Worm (Caenorhabditis elegans) whole organism, young adult: Measurements from ENCODE around the gene hid-1.

Experiments used
- B0019.2 ChIP-seq: fragments of 200-800 bp; sonication (Bioruptor generic); conservative IDR thresholded peaks from 2 replicates; pipeline ENCODE4 v1.3.6; 2022; ENCODE audit warnings: missing genetic modification reagents, missing genetic modification characterization, missing compliant biosample characterization
- B0035.1 ChIP-seq: sonication (generic microtip); optimal IDR thresholded peaks from 2 replicates; lab custom pipeline; 2016; ENCODE audit warnings: missing genetic modification characterization, mild to moderate bottlenecking, missing compliant biosample characterization, missing genotype, missing genetic modification reagents
- B0261.1 ChIP-seq: sonication (generic microtip); optimal IDR thresholded peaks from 2 replicates; lab custom pipeline; 2016; ENCODE audit warnings: mild to moderate bottlenecking, missing genetic modification characterization, moderate library complexity, missing compliant biosample characterization
- C06A6.2 ChIP-seq: fragments of 200-800 bp; sonication (Bioruptor generic); conservative IDR thresholded peaks from 2 replicates; pipeline ENCODE4 v1.3.6; 2022; ENCODE audit warnings: missing genetic modification characterization, missing compliant biosample characterization
- C17E4.6 ChIP-seq: fragments of 200-800 bp; sonication (Bioruptor generic); IDR thresholded peaks from 2 replicates; pipeline ENCODE4 v1.3.6; 2022; ENCODE audit warnings: missing genetic modification reagents, missing genetic modification characterization, missing compliant biosample characterization
- F22D6.2 ChIP-seq: sonication (generic microtip); optimal IDR thresholded peaks from 2 replicates; lab custom pipeline; 2016; ENCODE audit warnings: mild to moderate bottlenecking, missing genetic modification characterization, missing compliant biosample characterization
- F23B12.7 ChIP-seq: sonication (generic microtip); optimal IDR thresholded peaks from 2 replicates; lab custom pipeline; 2017; ENCODE audit warnings: missing genetic modification characterization, mild to moderate bottlenecking, missing compliant biosample characterization, antibody characterized with exemption, moderate library complexity; ENCODE audit not compliant: insufficient read depth
- F37B4.10 ChIP-seq: fragments of 200-800 bp; sonication (Bioruptor generic); IDR thresholded peaks from 2 replicates; pipeline ENCODE4 v1.3.6; 2022; ENCODE audit warnings: missing genetic modification characterization, missing compliant biosample characterization
- F55B11.4 ChIP-seq: sonication (generic microtip); optimal IDR thresholded peaks from 2 replicates; lab custom pipeline; 2016; ENCODE audit warnings: missing compliant biosample characterization, missing genetic modification characterization, borderline replicate concordance; ENCODE audit not compliant: insufficient read depth
- F57A8.1 ChIP-seq: fragments of 200-800 bp; sonication (Bioruptor generic); optimal IDR thresholded peaks from 2 replicates; lab custom pipeline; 2018; ENCODE audit warnings: mild to moderate bottlenecking, missing genetic modification characterization, moderate library complexity, missing compliant biosample characterization
- Y53F4B.3 ChIP-seq: fragments of 200-800 bp; sonication (Bioruptor generic); IDR thresholded peaks from 2 replicates; pipeline ENCODE4 v1.3.6; 2022; ENCODE audit warnings: missing genetic modification reagents, missing genetic modification characterization, missing compliant biosample characterization
- Y53G8AR.9 ChIP-seq: fragments of 200-800 bp; sonication (Bioruptor generic); conservative IDR thresholded peaks from 2 replicates; pipeline ENCODE4 v1.3.6; 2022; ENCODE audit warnings: missing genetic modification reagents, missing genetic modification characterization, missing compliant biosample characterization
- ama-1 ChIP-seq, 3 experiments: fragments of 150-350 bp in 1 of 3; sonication (generic microtip) in 2 of 3; optimal IDR thresholded peaks; 2 replicates each; lab custom pipeline; 2014 to 2018; ENCODE audit warnings: missing biosample characterization in 2 of 3, missing genetic modification characterization in 2 of 3, missing genetic modification reagents in 2 of 3
- aptf-2 ChIP-seq: fragments of 200-800 bp; sonication (Bioruptor generic); conservative IDR thresholded peaks from 2 replicates; pipeline ENCODE4 v1.3.6; 2022; ENCODE audit warnings: missing genetic modification reagents, missing genetic modification characterization, missing compliant biosample characterization
- atf-7 ChIP-seq: sonication (generic microtip); optimal IDR thresholded peaks from 2 replicates; lab custom pipeline; 2017; ENCODE audit warnings: mild to moderate bottlenecking, missing genetic modification characterization, missing compliant biosample characterization
- athp-1 ChIP-seq: sonication (generic microtip); optimal IDR thresholded peaks from 2 replicates; lab custom pipeline; 2017; ENCODE audit warnings: mild to moderate bottlenecking, missing genetic modification characterization, missing compliant biosample characterization
- bed-1 ChIP-seq: fragments of 200-800 bp; sonication (Bioruptor generic); IDR thresholded peaks from 2 replicates; pipeline ENCODE4 v1.3.6; 2022; ENCODE audit warnings: missing genetic modification reagents, missing genetic modification characterization, missing compliant biosample characterization
- cebp-1 ChIP-seq, 2 experiments: fragments of 200-800 bp in 1 of 2; sonication (Bioruptor generic) in 1 of 2; sonication (generic microtip) in 1 of 2; IDR thresholded peaks in 1 of 2; optimal IDR thresholded peaks in 1 of 2; 2 replicates each; pipeline versions ENCODE4 v1.3.6 to Lab custom; 2017 to 2022; ENCODE audit warnings: missing compliant biosample characterization in 2 of 2, missing genetic modification characterization in 2 of 2, mild to moderate bottlenecking in 1 of 2, missing genetic modification reagents in 1 of 2, moderate library complexity in 1 of 2
- ceh-40 ChIP-seq: fragments of 200-800 bp; sonication (Bioruptor generic); IDR thresholded peaks from 2 replicates; pipeline ENCODE4 v1.3.6; 2022; ENCODE audit warnings: missing genetic modification characterization, missing compliant biosample characterization
- ceh-79 ChIP-seq: sonication (generic microtip); optimal IDR thresholded peaks from 2 replicates; lab custom pipeline; 2017; ENCODE audit warnings: mild to moderate bottlenecking, missing genetic modification characterization, missing compliant biosample characterization
- ceh-91 ChIP-seq: fragments of 200-800 bp; sonication (Bioruptor generic); IDR thresholded peaks from 2 replicates; pipeline ENCODE4 v1.3.6; 2022; ENCODE audit warnings: missing genetic modification reagents, missing genetic modification characterization, missing compliant biosample characterization
- die-1 ChIP-seq: sonication (generic microtip); optimal IDR thresholded peaks from 2 replicates; lab custom pipeline; 2016; ENCODE audit warnings: missing genotype, mild to moderate bottlenecking, missing genetic modification characterization, missing compliant biosample characterization
- dpl-1 ChIP-seq: fragments of 150-350 bp; optimal IDR thresholded peaks from 2 replicates; lab custom pipeline; 2014; ENCODE audit warnings: missing biosample characterization, missing genetic modification reagents, missing genetic modification characterization
- egl-44 ChIP-seq: fragments of 200-800 bp; sonication (Bioruptor generic); IDR thresholded peaks from 2 replicates; pipeline ENCODE4 v1.3.6; 2022; ENCODE audit warnings: missing genetic modification reagents, missing genetic modification characterization, missing compliant biosample characterization
- ekl-4 ChIP-seq: fragments of 200-800 bp; sonication (Bioruptor generic); IDR thresholded peaks from 2 replicates; pipeline ENCODE4 v1.3.6; 2022; ENCODE audit warnings: missing genetic modification reagents, missing genetic modification characterization, missing compliant biosample characterization
- ets-4 ChIP-seq: fragments of 200-800 bp; sonication (Bioruptor generic); optimal IDR thresholded peaks from 2 replicates; lab custom pipeline; 2018; ENCODE audit warnings: mild to moderate bottlenecking, missing genetic modification characterization, missing compliant biosample characterization
- gei-17 ChIP-seq: fragments of 200-800 bp; sonication (Bioruptor generic); optimal IDR thresholded peaks from 2 replicates; lab custom pipeline; 2018; ENCODE audit warnings: mild to moderate bottlenecking, missing genetic modification characterization, missing compliant biosample characterization
- him-1 ChIP-seq: sonication (generic microtip); optimal IDR thresholded peaks from 2 replicates; lab custom pipeline; 2016; ENCODE audit warnings: missing genotype, missing genetic modification reagents, missing genetic modification characterization, missing compliant biosample characterization
- hlh-26 ChIP-seq: fragments of 200-800 bp; sonication (Bioruptor generic); conservative IDR thresholded peaks from 2 replicates; pipeline ENCODE4 v1.3.6; 2022; ENCODE audit warnings: missing genetic modification reagents, missing genetic modification characterization, missing compliant biosample characterization
- let-526 ChIP-seq: fragments of 200-800 bp; sonication (Bioruptor generic); IDR thresholded peaks from 2 replicates; pipeline ENCODE4 v1.3.6; 2022; ENCODE audit warnings: missing genetic modification reagents, missing genetic modification characterization, missing compliant biosample characterization
- lin-26 ChIP-seq: fragments of 200-800 bp; sonication (Bioruptor generic); IDR thresholded peaks from 2 replicates; pipeline ENCODE4 v1.3.6; 2022; ENCODE audit warnings: missing genetic modification reagents, missing genetic modification characterization, missing compliant biosample characterization
- lin-40 ChIP-seq: sonication (generic microtip); optimal IDR thresholded peaks from 2 replicates; lab custom pipeline; 2016; ENCODE audit warnings: missing genetic modification characterization, mild to moderate bottlenecking, missing compliant biosample characterization, missing genotype, missing genetic modification reagents
- lsl-1 ChIP-seq: fragments of 200-800 bp; sonication (Bioruptor generic); optimal IDR thresholded peaks from 2 replicates; lab custom pipeline; 2018; ENCODE audit warnings: mild to moderate bottlenecking, missing genetic modification characterization, moderate library complexity, missing compliant biosample characterization
- madf-10 ChIP-seq: sonication (generic microtip); optimal IDR thresholded peaks from 2 replicates; lab custom pipeline; 2016; ENCODE audit warnings: mild to moderate bottlenecking, missing genetic modification characterization, missing compliant biosample characterization
- mel-28 ChIP-seq: sonication (generic microtip); optimal IDR thresholded peaks from 2 replicates; lab custom pipeline; 2016; ENCODE audit warnings: borderline replicate concordance, mild to moderate bottlenecking, missing genetic modification characterization, missing compliant biosample characterization
- mxl-1 ChIP-seq: sonication (generic microtip); optimal IDR thresholded peaks from 2 replicates; lab custom pipeline; 2016; ENCODE audit warnings: missing genetic modification characterization, missing compliant biosample characterization
- nfya-2 ChIP-seq: fragments of 200-800 bp; sonication (Bioruptor generic); IDR thresholded peaks from 2 replicates; pipeline ENCODE4 v1.3.6; 2022; ENCODE audit warnings: missing genetic modification reagents, missing genetic modification characterization, missing compliant biosample characterization
- nhr-90 ChIP-seq: sonication (generic microtip); optimal IDR thresholded peaks from 2 replicates; lab custom pipeline; 2016; ENCODE audit warnings: missing genotype, mild to moderate bottlenecking, missing genetic modification characterization, missing compliant biosample characterization
- rpc-1 ChIP-seq, 2 experiments: fragments of 150-350 bp in 1 of 2; sonication (generic microtip) in 1 of 2; optimal IDR thresholded peaks; 2 replicates each; lab custom pipeline; 2014 to 2018; ENCODE audit warnings: missing biosample characterization in 1 of 2, missing genetic modification characterization in 1 of 2, missing genetic modification reagents in 1 of 2, missing genotype in 1 of 2
- snpc-4 ChIP-seq, 5 experiments: fragments of 150-350 bp in 1 of 5; sonication (generic microtip) in 4 of 5; optimal IDR thresholded peaks; 2 replicates each; lab custom pipeline; 2014 to 2018; ENCODE audit warnings: missing genetic modification characterization in 5 of 5, missing biosample characterization in 3 of 5, antibody characterized with exemption in 2 of 5, mild to moderate bottlenecking in 2 of 5, missing compliant biosample characterization in 2 of 5, missing genotype in 2 of 5, moderate library complexity in 2 of 5, missing genetic modification reagents in 1 of 5
- somi-1 ChIP-seq: fragments of 200-800 bp; sonication (Bioruptor generic); optimal IDR thresholded peaks from 2 replicates; lab custom pipeline; 2018; ENCODE audit warnings: mild to moderate bottlenecking, missing genetic modification characterization, missing compliant biosample characterization
- sptf-2 ChIP-seq: fragments of 200-800 bp; sonication (Bioruptor generic); optimal IDR thresholded peaks from 2 replicates; lab custom pipeline; 2018; ENCODE audit warnings: mild to moderate bottlenecking, missing genetic modification characterization, missing compliant biosample characterization
- tbp1 ChIP-seq: fragments of 200-800 bp; sonication (Bioruptor generic); optimal IDR thresholded peaks from 2 replicates; lab custom pipeline; 2018; ENCODE audit warnings: mild to moderate bottlenecking, missing genetic modification characterization, missing compliant biosample characterization
- ztf-22 ChIP-seq: fragments of 200-800 bp; sonication (Bioruptor generic); optimal IDR thresholded peaks from 2 replicates; lab custom pipeline; 2018; ENCODE audit warnings: mild to moderate bottlenecking, missing genetic modification characterization, moderate library complexity, missing compliant biosample characterization
- ztf-28 ChIP-seq: fragments of 200-800 bp; sonication (Bioruptor generic); IDR thresholded peaks from 2 replicates; pipeline ENCODE4 v1.3.6; 2022; ENCODE audit warnings: missing genetic modification reagents, missing genetic modification characterization, missing compliant biosample characterization
- ztf-6 ChIP-seq: fragments of 200-800 bp; sonication (Bioruptor generic); IDR thresholded peaks from 2 replicates; pipeline ENCODE4 v1.3.6; 2022; ENCODE audit warnings: missing genetic modification reagents, missing genetic modification characterization, missing compliant biosample characterization

The hid-1 gene

ce11 chrX:2531276-2531675 lies 42.4 kb downstream of the hid-1 start (continued):
- TF ChIP-seq cebp-1 (GFP tag; IDR thresholded peaks at IDR 0.05; lab: Robert Waterston, UW) = peak; percentile 30; the same call in 1 of the 2 replicates
- TF ChIP-seq cebp-1 (tag; optimal IDR thresholded peaks at IDR 0.05; lab: Kevin White, UChicago) = peak; percentile 57
- no peak for TF ChIP-seq dpl-1 (GFP tag; lab: Kevin White, UChicago)
- no peak for TF ChIP-seq let-526 (GFP tag; lab: Robert Waterston, UW)
- TF ChIP-seq him-1 (tag; lab: Kevin White, UChicago) = peak; percentile 57
- TF ChIP-seq ceh-91 = no peak
- TF ChIP-seq lin-26 (GFP tag; lab: Robert Waterston, UW) = peak; percentile 82
- TF ChIP-seq B0019.2 = no peak
- TF ChIP-seq ekl-4 (GFP tag; lab: Robert Waterston, UW) = peak; percentile 61; the same call in 1 of the 2 replicates
- no peak for TF ChIP-seq bed-1
- TF ChIP-seq lin-40 (tag; lab: Kevin White, UChicago) = peak; percentile 53
- no peak for TF ChIP-seq ets-4 (GFP tag; lab: Kevin White, UChicago)
- TF ChIP-seq ceh-40 (GFP tag; lab: Robert Waterston, UW) = no peak
- no peak for TF ChIP-seq ama-1 (optimal IDR thresholded peaks at IDR 0.05; lab: Kevin White, UChicago)
- TF ChIP-seq ama-1 (GFP tag; optimal IDR thresholded peaks at IDR 0.05; lab: Kevin White, UChicago) = peak; percentile 16 to 32
- no peak for TF ChIP-seq Y53G8AR.9 (GFP tag; lab: Robert Waterston, UW)
- 0 out of 2 replicates have a peak, but pooled peaks have one; percentile 67 for TF ChIP-seq nfya-2 (GFP tag; lab: Robert Waterston, UW)
- TF ChIP-seq B0035.1 = peak; percentile 16
- TF ChIP-seq atf-7 (tag; lab: Kevin White, UChicago) = peak; percentile 56
- TF ChIP-seq mxl-1 (tag; lab: Kevin White, UChicago) = no peak
- no peak for TF ChIP-seq gei-17 (GFP tag; lab: Kevin White, UChicago)
- no peak for TF ChIP-seq hlh-26
- no peak for TF ChIP-seq C17E4.6 (GFP tag; lab: Robert Waterston, UW)
- no peak for TF ChIP-seq sptf-2 (GFP tag; lab: Kevin White, UChicago)
- no peak for TF ChIP-seq Y53F4B.3 (GFP tag; lab: Robert Waterston, UW)
- no peak for TF ChIP-seq lsl-1 (GFP tag; lab: Kevin White, UChicago)
- no peak for TF ChIP-seq ztf-6
- no peak for TF ChIP-seq C06A6.2 (GFP tag; lab: Robert Waterston, UW)
- peak; percentile 85 for TF ChIP-seq tbp1 (GFP tag; lab: Kevin White, UChicago)
- TF ChIP-seq ceh-79 (tag; lab: Kevin White, UChicago) = peak; percentile 15
- peak; percentile 40 for TF ChIP-seq athp-1 (tag; lab: Kevin White, UChicago)
- peak; percentile 75 for TF ChIP-seq B0261.1 (tag; lab: Kevin White, UChicago)
- TF ChIP-seq rpc-1 (optimal IDR thresholded peaks at IDR 0.05; lab: Kevin White, UChicago) = peak; percentile 90
- TF ChIP-seq rpc-1 (tag; optimal IDR thresholded peaks at IDR 0.05; lab: Kevin White, UChicago) = peak; percentile 83
- TF ChIP-seq ztf-28 (GFP tag; lab: Robert Waterston, UW) = 0 out of 2 replicates have a peak, but pooled peaks have one; percentile 42
- TF ChIP-seq snpc-4 (GFP tag; optimal IDR thresholded peaks at IDR 0.05; lab: Kevin White, UChicago) = peak; percentile 48
- TF ChIP-seq snpc-4 (tag; optimal IDR thresholded peaks at IDR 0.05; lab: Kevin White, UChicago) = peak; percentile 2 to 75 (median 66)
- peak; percentile 66 for TF ChIP-seq nhr-90 (tag; lab: Kevin White, UChicago)
- TF ChIP-seq F55B11.4 (tag; lab: Kevin White, UChicago) = no peak
- TF ChIP-seq F57A8.1 (GFP tag; lab: Kevin White, UChicago) = no peak
- TF ChIP-seq aptf-2 = no peak
- no peak for TF ChIP-seq mel-28 (tag; lab: Kevin White, UChicago)
- TF ChIP-seq F22D6.2 (tag; lab: Kevin White, UChicago) = no peak
- no peak for TF ChIP-seq somi-1 (GFP tag; lab: Kevin White, UChicago)
- peak; percentile 40 for TF ChIP-seq ztf-22 (GFP tag; lab: Kevin White, UChicago)
- TF ChIP-seq F23B12.7 (tag; lab: Kevin White, UChicago) = peak; percentile 19
- TF ChIP-seq die-1 (tag; lab: Kevin White, UChicago) = peak; percentile 76
- peak; percentile 44 for TF ChIP-seq madf-10 (tag; lab: Kevin White, UChicago)
- no peak for TF ChIP-seq F37B4.10 (GFP tag; lab: Robert Waterston, UW)
- 0 out of 2 replicates have a peak, but pooled peaks have one; percentile 32 for TF ChIP-seq egl-44 (GFP tag; lab: Robert Waterston, UW)
